Worm (Caenorhabditis elegans): ENCODE measurements around the gene K07F5.15.

Gene K07F5.15

DNA sequence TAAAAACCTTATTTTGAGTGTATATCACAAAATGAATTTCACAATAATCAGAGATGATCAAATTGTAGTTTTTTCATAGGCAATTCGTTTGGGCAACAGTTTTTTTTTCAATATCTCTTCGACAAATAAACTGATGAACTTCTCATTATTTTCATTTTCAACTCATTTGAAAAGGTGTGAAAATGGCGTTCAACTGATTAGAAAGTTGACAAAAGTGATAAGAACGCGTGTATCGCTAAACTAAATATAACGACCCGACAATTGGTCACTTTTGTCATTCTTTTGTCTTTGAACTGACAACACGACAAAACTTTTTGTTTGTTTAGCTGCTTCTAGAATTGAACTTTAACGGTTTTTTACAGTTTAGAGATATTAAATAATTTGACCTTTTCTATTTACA lies 9.9 kb upstream of the K07F5.15 start:
- TF ChIP-seq egl-18 (GFP tag; IDR thresholded peaks at IDR 0.05) (no peak), B0336.3 (GFP tag; IDR thresholded peaks at IDR 0.05) (no peak), nhr-80 (tag; optimal IDR thresholded peaks at IDR 0.05) (peak; percentile 28), madf-3 (GFP tag; IDR thresholded peaks at IDR 0.05) (no peak), rpc-1 (optimal IDR thresholded peaks at IDR 0.05) (no peak), rpc-1 (tag; optimal IDR thresholded peaks at IDR 0.05) (no peak), ceh-100 (GFP tag; IDR thresholded peaks at IDR 0.05) (no peak), lin-26 (GFP tag; IDR thresholded peaks at IDR 0.05) (no peak), T07F8.4 (tag; optimal IDR thresholded peaks at IDR 0.05) (no peak)

DNA sequence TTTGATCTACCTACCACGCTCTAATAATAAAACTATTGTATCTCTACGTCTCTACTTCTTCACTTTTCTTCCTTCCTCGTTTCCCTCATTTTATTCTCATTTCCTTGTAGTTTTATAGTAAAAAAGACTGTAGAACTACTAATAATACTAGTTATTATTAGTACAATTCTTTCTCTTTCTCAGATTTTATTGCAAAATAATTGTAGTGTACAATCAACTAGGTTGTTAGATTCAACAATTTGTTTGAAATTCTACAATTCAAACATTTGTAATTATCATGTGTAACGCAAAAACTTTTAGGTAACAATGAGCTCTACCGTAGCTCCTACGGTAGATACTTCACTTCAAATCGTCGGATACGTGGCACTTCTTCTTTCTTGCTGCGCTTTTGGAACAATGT lies 9.2 kb upstream of the K07F5.15 start, which contains the start of gene K07F5.12:
TSS of gene K07F5.12 (plus strand) at position 301 of the 400 bp plus-strand sequence.
- TF ChIP-seq ztf-18 (tag; optimal IDR thresholded peaks at IDR 0.05) = no peak
- TF ChIP-seq aptf-3 (GFP tag; IDR thresholded peaks at IDR 0.05) = no peak
- no peak for TF ChIP-seq Y56A3A.18 (GFP tag; IDR thresholded peaks at IDR 0.05)
- TF ChIP-seq unc-130 (GFP tag; optimal IDR thresholded peaks at IDR 0.05) = no peak
- TF ChIP-seq K12H6.12 (tag; optimal IDR thresholded peaks at IDR 0.05) = no peak
- no peak for TF ChIP-seq Y67H2A.10 (GFP tag; conservative IDR thresholded peaks at IDR 0.05)
- TF ChIP-seq bed-1 (GFP tag; IDR thresholded peaks at IDR 0.05) = no peak
- TF ChIP-seq ztf-6 (GFP tag; IDR thresholded peaks at IDR 0.05) = no peak
- TF ChIP-seq pha-4 (tag; optimal IDR thresholded peaks at IDR 0.05) = no peak

DNA sequence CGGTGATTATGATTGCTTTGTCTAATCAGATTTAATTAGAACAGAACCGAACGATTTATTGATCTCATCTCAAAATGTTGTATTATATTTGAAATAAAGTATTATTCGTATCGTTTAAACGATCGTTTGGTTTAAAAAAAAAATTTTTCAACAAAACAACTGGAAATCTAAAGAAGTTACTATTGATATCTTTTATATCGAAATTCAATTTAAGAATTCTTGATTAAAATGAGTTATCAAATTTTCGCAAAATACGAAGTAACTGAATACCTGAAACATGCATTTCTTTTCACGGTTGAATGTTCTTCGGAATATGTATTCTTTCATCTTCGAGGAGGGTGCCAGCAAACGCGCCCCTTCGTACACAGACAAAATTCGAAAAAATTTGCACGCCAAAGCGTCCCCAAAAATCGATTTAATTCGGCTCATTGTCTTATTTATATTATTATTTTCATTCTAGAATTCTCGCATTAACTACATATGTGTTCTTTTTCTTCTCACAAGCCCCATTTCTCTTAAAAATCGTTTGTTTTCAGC lies 6.9 kb upstream of the K07F5.15 start, which contains the start of gene npp-1:
TSS of gene npp-1 (plus strand) at position 537 of the 537 bp plus-strand sequence.
- TF ChIP-seq F23B12.7 (tag; optimal IDR thresholded peaks at IDR 0.05; ENCODE audit: insufficient read depth) = peak; percentile 18
- TF ChIP-seq cebp-1 (GFP tag; IDR thresholded peaks at IDR 0.05) = no peak
- no peak for TF ChIP-seq cebp-1 (tag; optimal IDR thresholded peaks at IDR 0.05)
- TF ChIP-seq snpc-4 (GFP tag; optimal IDR thresholded peaks at IDR 0.05) = no peak
- TF ChIP-seq snpc-4 (tag; optimal IDR thresholded peaks at IDR 0.05) = peak in 1 of 4 experiments; percentile 7
- peak; percentile 83 for TF ChIP-seq ceh-100 (GFP tag; IDR thresholded peaks at IDR 0.05)
- TF ChIP-seq nhr-27 (tag; optimal IDR thresholded peaks at IDR 0.05) = no peak
- peak; percentile 9 for TF ChIP-seq ceh-27 (GFP tag; optimal IDR thresholded peaks at IDR 0.05)
- peak; percentile 20 for TF ChIP-seq nhr-80 (tag; optimal IDR thresholded peaks at IDR 0.05)
- peak; percentile 63 for TF ChIP-seq attf-5 (GFP tag; optimal IDR thresholded peaks at IDR 0.05)
- TF ChIP-seq D2030.7 (GFP tag; IDR thresholded peaks at IDR 0.05) = peak; percentile 22; the same call in 1 of the 2 replicates
- TF ChIP-seq mcd-1 (GFP tag; IDR thresholded peaks at IDR 0.05) = peak; percentile 69

DNA sequence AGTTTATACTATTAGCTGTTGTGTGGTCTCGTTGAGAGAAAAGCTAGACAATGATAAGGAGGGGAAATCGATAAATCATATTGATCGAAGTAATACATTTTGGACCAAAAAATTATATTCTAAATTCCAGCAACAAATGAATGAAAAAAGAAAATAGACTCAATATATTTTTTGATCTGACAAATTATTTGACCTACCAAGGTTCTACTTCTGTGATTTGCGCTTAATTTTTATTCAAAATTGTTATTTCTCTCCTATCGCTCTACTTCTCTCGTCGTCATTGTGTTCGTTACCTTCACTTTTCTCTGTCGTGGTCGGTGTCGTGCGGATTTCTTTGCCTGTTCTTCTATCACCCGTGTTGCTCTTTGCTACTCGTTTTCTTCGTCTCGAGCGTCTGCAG lies 5.9 kb upstream of the K07F5.15 start:
- TF ChIP-seq F37B4.10 (GFP tag; IDR thresholded peaks at IDR 0.05) (no peak), gei-17 (GFP tag; optimal IDR thresholded peaks at IDR 0.05) (no peak), attf-3 (GFP tag; conservative IDR thresholded peaks at IDR 0.05) (no peak), hsf-1 (GFP tag; IDR thresholded peaks at IDR 0.05) (no peak), madf-6 (GFP tag; IDR thresholded peaks at IDR 0.05) (peak; percentile 77), efl-1 (GFP tag; optimal IDR thresholded peaks at IDR 0.05) (peak; percentile 52), xnd-1 (tag; optimal IDR thresholded peaks at IDR 0.05) (peak; percentile 15)
